Worm (Caenorhabditis elegans) whole organism, L1 larva: ENCODE data around the gene dyf-11.

ENCODE experiments used
- blmp-1 ChIP-seq: fragments of 150-350 bp; optimal IDR thresholded peaks from 2 replicates; lab custom pipeline; 2014; ENCODE audit warnings: missing biosample characterization, missing genetic modification characterization
- ceh-8 ChIP-seq: fragments of 200-800 bp; sonication (Bioruptor generic); optimal IDR thresholded peaks from 2 replicates; lab custom pipeline; 2018; ENCODE audit warnings: mild to moderate bottlenecking, missing genetic modification characterization, moderate library complexity, missing compliant biosample characterization
- ces-1 ChIP-seq: fragments of 150-350 bp; optimal IDR thresholded peaks from 2 replicates; lab custom pipeline; 2014; ENCODE audit warnings: missing biosample characterization, missing genetic modification reagents, missing genetic modification characterization
- efl-1 ChIP-seq, 4 experiments: fragments of 150-350 bp; optimal IDR thresholded peaks in 3 of 4; peaks in 1 of 4; 1 replicate in 1 of 4; 2 replicates in 3 of 4; lab custom pipeline; 2014; ENCODE audit warnings: missing biosample characterization in 2 of 4, missing genetic modification characterization in 2 of 4, missing genetic modification reagents in 2 of 4
- lin-13 ChIP-seq: fragments of 150-350 bp; optimal IDR thresholded peaks from 2 replicates; lab custom pipeline; 2014; ENCODE audit warnings: missing biosample characterization, missing genetic modification reagents, missing genetic modification characterization
- lin-39 ChIP-seq: fragments of 150-350 bp; optimal IDR thresholded peaks from 2 replicates; lab custom pipeline; 2014; ENCODE audit warnings: missing biosample characterization, missing genetic modification reagents, missing genetic modification characterization
- mef-2 ChIP-seq: fragments of 150-350 bp; optimal IDR thresholded peaks from 2 replicates; lab custom pipeline; 2014; ENCODE audit warnings: missing biosample characterization, missing genetic modification characterization
- nhr-28 ChIP-seq: fragments of 150-350 bp; optimal IDR thresholded peaks from 2 replicates; lab custom pipeline; 2014; ENCODE audit warnings: missing biosample characterization, missing genetic modification characterization
- rnt-1 ChIP-seq: sonication (generic microtip); optimal IDR thresholded peaks from 2 replicates; lab custom pipeline; 2016; ENCODE audit warnings: mild to moderate bottlenecking, missing genetic modification characterization, moderate library complexity, missing compliant biosample characterization
- unc-130 ChIP-seq: fragments of 150-350 bp; optimal IDR thresholded peaks from 2 replicates; lab custom pipeline; 2017; ENCODE audit warnings: missing biosample characterization, missing genetic modification characterization, inconsistent platforms

DNA sequence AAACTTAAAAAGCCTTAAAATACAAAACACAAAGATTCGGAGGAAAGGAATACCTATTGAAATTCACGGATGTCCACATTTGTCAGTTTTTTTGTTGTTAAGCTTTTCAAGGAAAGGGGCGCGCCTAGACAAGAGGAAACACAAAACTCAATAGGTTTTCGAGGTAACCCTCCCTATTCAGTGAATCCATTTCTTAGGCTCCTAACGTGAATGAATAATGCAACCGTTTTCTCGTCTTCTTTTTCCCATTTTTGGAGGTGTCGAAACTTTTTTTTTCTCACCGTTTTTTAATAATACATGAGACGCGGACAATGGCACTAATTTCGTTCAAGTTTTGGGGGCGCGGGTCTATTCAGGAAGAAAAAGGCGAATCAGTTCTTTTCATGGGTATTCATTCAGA is 26.6 kb upstream of the dyf-11 start:
- TF ChIP-seq nhr-28 (tag; lab: Kevin White, UChicago) (no peak), lin-39 (tag; lab: Kevin White, UChicago) (no peak), mef-2 (tag; lab: Kevin White, UChicago) (no peak), rnt-1 (tag; lab: Kevin White, UChicago) (no peak), blmp-1 (tag; lab: Kevin White, UChicago) (no peak), ces-1 (GFP tag; lab: Kevin White, UChicago) (no peak), lin-13 (no peak), unc-130 (tag; lab: Kevin White, UChicago) (no peak), ceh-8 (GFP tag; lab: Kevin White, UChicago) (no peak), efl-1 (optimal IDR thresholded peaks at IDR 0.05; lab: Kevin White, UChicago) (no peak), efl-1 (GFP tag; optimal IDR thresholded peaks at IDR 0.05 in 1 of 2; lab: Kevin White, UChicago) (no peak)
